Worm (Caenorhabditis elegans): Measurements from ENCODE around the gene Y49E10.18.

DNA sequence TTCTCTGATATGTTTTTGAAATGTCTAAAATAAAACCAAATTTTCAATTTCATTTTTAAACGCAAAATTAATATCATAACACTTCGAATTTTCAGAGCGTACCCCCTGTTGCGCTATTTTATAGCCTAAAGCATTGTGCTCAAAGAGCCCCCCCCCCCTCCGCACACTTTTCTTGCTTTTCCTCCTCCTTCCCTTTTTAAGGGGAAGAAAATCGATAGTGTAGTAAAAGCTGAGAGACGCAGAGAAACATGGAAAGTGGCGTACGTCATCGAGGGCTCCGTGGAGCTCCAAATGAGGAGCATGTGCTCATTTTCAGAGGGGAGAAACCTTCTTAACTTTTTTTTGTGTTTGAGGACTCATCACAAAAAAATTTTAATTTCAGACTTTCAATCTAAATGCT, 26.6 kb upstream of the Y49E10.18 start, which contains the start of gene cccp-1:
- TF ChIP-seq hlh-15 (tag; optimal IDR thresholded peaks at IDR 0.05) (no peak), fkh-6 (tag; optimal IDR thresholded peaks at IDR 0.05) (no peak), zip-5 (tag; optimal IDR thresholded peaks at IDR 0.05) (no peak), pha-4 (tag; optimal IDR thresholded peaks at IDR 0.05) (no peak), fkh-10 (GFP tag; optimal IDR thresholded peaks at IDR 0.05) (no peak), pax-1 (tag; optimal IDR thresholded peaks at IDR 0.05) (no peak), ceh-34 (tag; optimal IDR thresholded peaks at IDR 0.05) (no peak), rnt-1 (tag; optimal IDR thresholded peaks at IDR 0.05) (no peak)
